Worm (Caenorhabditis elegans): ENCODE data around the gene mam-7.

The mam-7 gene

DNA sequence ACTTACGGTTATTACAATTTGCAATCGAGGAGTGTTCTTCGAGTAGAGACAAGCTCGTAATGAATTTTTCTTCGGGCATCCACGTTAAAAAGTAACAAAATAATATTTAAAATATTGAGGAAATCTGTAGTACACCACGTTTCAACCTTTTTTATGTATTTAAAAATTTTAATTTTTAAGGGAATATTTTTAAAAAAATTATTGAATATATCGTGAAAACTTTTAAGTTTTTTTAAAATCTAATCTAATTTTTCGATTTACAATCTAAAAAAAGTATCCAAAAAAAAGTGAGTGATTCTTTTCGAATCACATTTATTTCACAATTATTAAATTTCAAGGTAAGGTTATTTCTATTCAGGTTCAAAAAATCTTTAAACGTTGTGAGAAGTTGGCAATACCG lies 51.8 kb downstream of the mam-7 start, which contains the start of gene gln-2:
Gene gln-2 (minus strand): TSS at position 101 of the 400 bp plus-strand sequence.
- no peak for TF ChIP-seq chd-7 (tag; optimal IDR thresholded peaks at IDR 0.05)
- TF ChIP-seq B0019.2 (GFP tag; conservative IDR thresholded peaks at IDR 0.05): no peak
- no peak for TF ChIP-seq cebp-1 (GFP tag; IDR thresholded peaks at IDR 0.05)
- TF ChIP-seq cebp-1 (tag; optimal IDR thresholded peaks at IDR 0.05): no peak
- TF ChIP-seq lin-54 (GFP tag; optimal IDR thresholded peaks at IDR 0.05): no peak
- no peak for TF ChIP-seq lin-40 (tag; optimal IDR thresholded peaks at IDR 0.05)
- TF ChIP-seq ets-4 (GFP tag; optimal IDR thresholded peaks at IDR 0.05): no peak
- TF ChIP-seq zfh-2 (GFP tag; conservative IDR thresholded peaks at IDR 0.05): no peak
- no peak for TF ChIP-seq rec-8 (tag; optimal IDR thresholded peaks at IDR 0.05)
- no peak for TF ChIP-seq aptf-2 (GFP tag; conservative IDR thresholded peaks at IDR 0.05)
- no peak for TF ChIP-seq dpl-1 (GFP tag; optimal IDR thresholded peaks at IDR 0.05)

ce11 chrIII:9946806-9947419 lies 54.0 kb downstream of the mam-7 start, which contains the start of gene K03H1.7:
Gene K03H1.7, plus strand, starts transcription at chrIII:9947405.
- TF ChIP-seq ceh-91 (GFP tag; IDR thresholded peaks at IDR 0.05): peak; percentile 62; the same call in 1 of the 2 replicates
- peak; percentile 89 for TF ChIP-seq lsl-1 (GFP tag; optimal IDR thresholded peaks at IDR 0.05)
- TF ChIP-seq hmg-20 (GFP tag; IDR thresholded peaks at IDR 0.05): no peak
- TF ChIP-seq madf-8 (GFP tag; conservative IDR thresholded peaks at IDR 0.05): peak; percentile 50
- TF ChIP-seq B0261.1 (tag; optimal IDR thresholded peaks at IDR 0.05): no peak
- TF ChIP-seq madf-6 (GFP tag; IDR thresholded peaks at IDR 0.05): 0 out of 2 replicates have a peak, but pooled peaks have one; percentile 22
- peak; percentile 21 for TF ChIP-seq efl-1 (GFP tag; optimal IDR thresholded peaks at IDR 0.05)
- TF ChIP-seq F33H1.4 (GFP tag; IDR thresholded peaks at IDR 0.05): peak; percentile 50
- 0 out of 2 replicates have a peak, but pooled peaks have one; percentile 7 for TF ChIP-seq dox-1 (GFP tag; IDR thresholded peaks at IDR 0.05)
- TF ChIP-seq xnd-1 (tag; optimal IDR thresholded peaks at IDR 0.05): peak; percentile 53
